Worm (Caenorhabditis elegans) whole organism, mixed stage, embryonic: Measurements from ENCODE around the gene tbc-11.
A peak's percentile ranks its signal among the peaks of the same experiment; 100 is the strongest.

ENCODE experiments used
- blmp-1 ChIP-seq: fragments of 150-350 bp; optimal IDR thresholded peaks from 2 replicates; lab custom pipeline; 2014; ENCODE audit warnings: missing biosample characterization, missing genetic modification characterization
- ceh-39 ChIP-seq: fragments of 150-350 bp; optimal IDR thresholded peaks from 2 replicates; lab custom pipeline; 2014; ENCODE audit warnings: missing biosample characterization, missing genetic modification characterization
- ceh-43 ChIP-seq: fragments of 200-800 bp; sonication (Bioruptor generic); optimal IDR thresholded peaks from 2 replicates; lab custom pipeline; 2018; ENCODE audit warnings: mild to moderate bottlenecking, missing genetic modification characterization, moderate library complexity, missing compliant biosample characterization
- elt-1 ChIP-seq: sonication (generic microtip); optimal IDR thresholded peaks from 2 replicates; lab custom pipeline; 2017; ENCODE audit warnings: missing genetic modification characterization, mild to moderate bottlenecking, missing compliant biosample characterization, antibody characterized with exemption, moderate library complexity, borderline replicate concordance; ENCODE audit not compliant: insufficient read depth
- elt-3 ChIP-seq: fragments of 150-350 bp; optimal IDR thresholded peaks from 2 replicates; lab custom pipeline; 2014; ENCODE audit warnings: missing biosample characterization, missing genetic modification characterization
- flh-1 ChIP-seq: fragments of 200-800 bp; sonication (Bioruptor generic); optimal IDR thresholded peaks from 2 replicates; lab custom pipeline; 2018; ENCODE audit warnings: mild to moderate bottlenecking, missing genetic modification characterization, moderate library complexity, missing compliant biosample characterization
- ham-2 ChIP-seq: fragments of 200-800 bp; sonication (Bioruptor generic); optimal IDR thresholded peaks from 2 replicates; lab custom pipeline; 2018; ENCODE audit warnings: mild to moderate bottlenecking, missing genetic modification characterization, missing compliant biosample characterization
- hlh-1 ChIP-seq: fragments of 150-350 bp; optimal IDR thresholded peaks from 2 replicates; lab custom pipeline; 2014; ENCODE audit warnings: missing biosample characterization, missing genetic modification reagents, missing genetic modification characterization
- lin-13 ChIP-seq: fragments of 150-350 bp; optimal IDR thresholded peaks from 2 replicates; lab custom pipeline; 2014; ENCODE audit warnings: missing biosample characterization, missing genetic modification characterization
- lin-32 ChIP-seq: fragments of 200-800 bp; sonication (Bioruptor generic); optimal IDR thresholded peaks from 2 replicates; lab custom pipeline; 2018; ENCODE audit warnings: mild to moderate bottlenecking, missing genetic modification characterization, missing compliant biosample characterization
- nhr-12 ChIP-seq: fragments of 150-350 bp; optimal IDR thresholded peaks from 2 replicates; lab custom pipeline; 2014; ENCODE audit warnings: missing biosample characterization, missing genetic modification characterization
- nhr-2 ChIP-seq: fragments of 150-350 bp; optimal IDR thresholded peaks from 2 replicates; lab custom pipeline; 2014; ENCODE audit warnings: missing biosample characterization, missing genetic modification characterization
- snpc-4 ChIP-seq: fragments of 150-350 bp; optimal IDR thresholded peaks from 2 replicates; lab custom pipeline; 2014; ENCODE audit warnings: missing biosample characterization, missing genetic modification characterization
- tbx-8 ChIP-seq: fragments of 200-800 bp; sonication (Bioruptor generic); optimal IDR thresholded peaks from 2 replicates; lab custom pipeline; 2018; ENCODE audit warnings: mild to moderate bottlenecking, missing genetic modification characterization, moderate library complexity, missing compliant biosample characterization
- unc-39 ChIP-seq: fragments of 150-350 bp; optimal IDR thresholded peaks from 2 replicates; lab custom pipeline; 2014; ENCODE audit warnings: missing biosample characterization, missing genetic modification characterization

Gene tbc-11

DNA sequence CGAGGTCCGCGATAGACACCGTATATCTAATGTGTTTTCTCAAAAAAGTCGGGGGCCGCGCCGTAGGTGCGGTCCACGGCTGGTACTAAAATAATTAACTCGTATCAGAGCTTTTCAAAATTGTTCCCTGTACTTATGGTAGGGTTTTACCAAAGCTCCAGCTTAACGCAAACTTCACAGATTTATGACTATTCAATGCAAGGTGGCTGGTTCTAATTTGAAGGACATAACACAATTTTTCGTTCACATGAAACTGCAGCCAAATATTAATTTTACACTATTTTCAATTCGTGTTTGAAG, 50.4 kb downstream of the tbc-11 start:
- no peak for TF ChIP-seq tbx-8 (GFP tag; lab: Kevin White, UChicago)
- TF ChIP-seq ceh-39 (tag; lab: Kevin White, UChicago) = no peak
- no peak for TF ChIP-seq flh-1 (GFP tag; lab: Kevin White, UChicago)
- TF ChIP-seq ceh-43 (GFP tag; lab: Kevin White, UChicago) = no peak
- TF ChIP-seq ham-2 (GFP tag; lab: Kevin White, UChicago) = no peak
- TF ChIP-seq nhr-12 (tag; lab: Kevin White, UChicago) = no peak
- no peak for TF ChIP-seq lin-13 (tag; lab: Kevin White, UChicago)
- TF ChIP-seq hlh-1 (tag; lab: Kevin White, UChicago) = no peak
- no peak for TF ChIP-seq nhr-2 (tag; lab: Kevin White, UChicago)
- no peak for TF ChIP-seq elt-1 (tag; lab: Kevin White, UChicago)

DNA sequence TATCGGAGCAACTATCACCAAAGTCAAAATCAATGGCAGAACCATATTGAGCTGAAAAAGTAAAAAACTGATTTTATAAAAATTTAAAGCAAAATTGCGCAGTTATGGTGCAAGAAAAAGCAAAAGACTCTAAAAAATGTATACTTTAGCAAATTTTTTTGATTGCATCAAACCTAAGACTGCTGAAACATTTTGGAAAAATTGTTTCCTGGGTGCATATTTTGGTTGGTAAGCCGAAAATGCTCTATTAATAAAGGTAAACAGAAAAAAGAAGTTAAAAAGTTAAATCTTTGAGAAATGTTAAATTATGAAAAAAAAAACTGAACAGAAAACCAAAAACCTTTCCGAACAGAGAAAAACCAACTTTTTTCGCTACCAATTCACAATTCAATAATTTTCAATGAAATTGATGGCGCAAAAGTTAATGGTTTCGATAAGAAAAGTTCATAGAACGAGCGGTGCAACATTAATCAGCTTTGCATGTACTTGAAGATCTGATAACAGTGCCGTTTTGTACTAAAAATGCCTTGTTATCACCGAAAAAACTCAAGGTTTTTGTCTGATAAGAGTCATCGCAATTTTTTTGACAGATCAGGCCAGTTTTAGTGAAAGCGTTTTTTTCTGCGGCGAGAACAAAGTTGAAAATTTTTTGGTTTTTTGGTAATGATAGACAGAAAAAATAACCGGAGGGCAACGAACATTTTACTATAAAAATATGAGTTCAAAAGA, 53.4 kb downstream of the tbc-11 start, which contains the start of gene abhd-3.2:
Gene abhd-3.2, minus strand, starts transcription at position 51 of the 729 bp plus-strand sequence.
- TF ChIP-seq hlh-1 (tag; lab: Kevin White, UChicago) = no peak
- no peak for TF ChIP-seq blmp-1 (tag; lab: Kevin White, UChicago)
- TF ChIP-seq ceh-43 (GFP tag; lab: Kevin White, UChicago) = no peak
- no peak for TF ChIP-seq snpc-4 (tag; lab: Kevin White, UChicago)
- TF ChIP-seq lin-32 (GFP tag; lab: Kevin White, UChicago) = no peak
- no peak for TF ChIP-seq unc-39 (tag; lab: Kevin White, UChicago)
- TF ChIP-seq elt-1 (tag; lab: Kevin White, UChicago) = no peak
- TF ChIP-seq elt-3 (tag; lab: Kevin White, UChicago) = no peak
- TF ChIP-seq, all 35 proteins: peak for 0

DNA sequence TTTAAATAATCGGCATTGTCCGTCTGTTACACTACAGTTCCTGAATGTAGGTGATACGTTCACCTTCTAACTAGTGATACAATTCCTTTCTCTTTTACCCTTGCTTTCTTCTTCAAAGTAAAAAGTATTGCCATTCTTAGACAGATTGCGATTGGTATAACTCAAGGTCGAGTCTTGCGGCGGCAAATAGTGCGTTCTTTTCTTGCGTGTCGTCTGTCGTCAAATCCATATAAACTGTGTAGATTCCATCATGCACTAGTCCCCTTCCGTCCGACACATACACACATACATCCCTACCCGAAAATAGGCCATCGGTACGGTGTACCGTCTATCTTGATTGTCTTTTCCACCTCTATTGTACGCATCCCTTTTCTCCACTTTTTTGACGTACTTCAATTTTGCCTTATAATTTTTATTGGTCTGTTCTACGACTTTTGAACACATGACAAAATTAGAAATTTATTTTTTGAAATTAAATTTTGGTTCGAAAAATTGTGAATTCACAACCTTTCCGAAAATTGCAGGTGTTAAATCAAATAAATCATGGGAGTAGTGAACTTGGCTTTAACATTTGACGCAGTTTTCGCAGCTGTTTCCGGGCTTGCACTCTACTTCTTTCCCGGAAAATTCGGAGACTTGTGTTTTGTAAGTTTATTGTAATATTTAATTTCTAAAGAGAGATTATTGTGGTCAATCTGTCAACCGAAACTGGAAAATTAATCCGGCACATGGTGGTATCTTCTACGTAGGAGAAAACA, 55.7 kb downstream of the tbc-11 start, which contains the start of gene C44C1.1:
Gene C44C1.1, plus strand, starts transcription at position 525 of the 758 bp plus-strand sequence.
- TF ChIP-seq ceh-43 (GFP tag; lab: Kevin White, UChicago) (no peak), elt-1 (tag; lab: Kevin White, UChicago) (peak; percentile 63)
